Fruit fly (Drosophila melanogaster) whole organism, pupa: ENCODE measurements around the gene CG31145.

ENCODE experiments used
- CG10348 ChIP-seq: fragments of 200-800 bp; sonication (Bioruptor generic); IDR thresholded peaks from 2 replicates; pipeline ENCODE4 v1.3.6; 2022; ENCODE audit warnings: missing biosample characterization, missing genetic modification characterization
- CG14655 ChIP-seq: fragments of 200-800 bp; sonication (Bioruptor generic); optimal IDR thresholded peaks from 3 replicates; lab custom pipeline; 2017; ENCODE audit warnings: mild to moderate bottlenecking, missing biosample characterization, missing genetic modification reagents, missing genetic modification characterization
- CG15710 ChIP-seq: fragments of 200-800 bp; sonication (Bioruptor generic); optimal IDR thresholded peaks from 2 replicates; lab custom pipeline; 2018; ENCODE audit warnings: missing biosample characterization, mild to moderate bottlenecking, missing genetic modification characterization, moderate library complexity
- CG17806 ChIP-seq: fragments of 200-800 bp; sonication (Bioruptor generic); optimal IDR thresholded peaks from 2 replicates; lab custom pipeline; 2018; ENCODE audit warnings: missing biosample characterization, mild to moderate bottlenecking, missing genetic modification characterization, moderate library complexity
- CG32121 ChIP-seq: fragments of 200-800 bp; sonication (Bioruptor generic); IDR thresholded peaks from 2 replicates; pipeline ENCODE4 v1.3.6; 2022; ENCODE audit warnings: missing biosample characterization, missing genetic modification characterization
- CG4496 ChIP-seq: fragments of 200-800 bp; sonication (Bioruptor generic); IDR thresholded peaks from 3 replicates; pipeline ENCODE4 v1.3.6; 2022; ENCODE audit warnings: missing biosample characterization, missing genetic modification characterization
- CG8301 ChIP-seq: fragments of 200-800 bp; sonication (Bioruptor generic); optimal IDR thresholded peaks from 2 replicates; lab custom pipeline; 2018; ENCODE audit warnings: missing biosample characterization, mild to moderate bottlenecking, missing genetic modification characterization
- CG9948 ChIP-seq: fragments of 200-800 bp; sonication (Bioruptor generic); optimal IDR thresholded peaks from 2 replicates; lab custom pipeline; 2018; ENCODE audit warnings: missing biosample characterization, mild to moderate bottlenecking, missing genetic modification characterization, moderate library complexity
- D1 ChIP-seq: fragments of 200-800 bp; sonication (Bioruptor generic); optimal IDR thresholded peaks from 2 replicates; lab custom pipeline; 2018; ENCODE audit warnings: missing biosample characterization, mild to moderate bottlenecking, missing genetic modification characterization, moderate library complexity
- fd96Ca ChIP-seq: fragments of 200-800 bp; sonication (Bioruptor generic); IDR thresholded peaks from 3 replicates; pipeline ENCODE4 v1.3.6; 2022; ENCODE audit warnings: missing biosample characterization, missing genetic modification characterization
- rn ChIP-seq: fragments of 200-800 bp; sonication (Bioruptor generic); IDR thresholded peaks from 2 replicates; pipeline ENCODE4 v1.3.6; 2022; ENCODE audit warnings: missing biosample characterization, missing genetic modification characterization

DNA sequence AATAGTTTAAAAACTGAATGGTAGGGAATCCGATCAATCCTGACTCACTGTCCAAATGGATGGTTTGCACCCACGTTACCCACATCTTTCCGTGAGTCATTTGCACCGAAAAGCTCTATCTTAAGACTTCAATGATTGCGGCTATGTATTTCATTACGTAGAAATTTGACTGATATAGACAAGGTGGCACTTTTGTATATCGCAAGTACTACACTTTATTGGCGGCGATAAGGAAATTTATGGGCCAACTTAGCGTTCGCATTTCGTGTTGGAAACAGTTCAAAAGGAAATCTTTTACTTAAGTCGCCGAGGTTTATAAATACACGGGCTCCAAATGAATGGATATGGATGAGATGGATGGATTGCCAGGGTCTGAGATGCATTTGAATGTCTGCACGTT is 45.4 kb upstream of the CG31145 start:
- no peak for TF ChIP-seq D1 (tag; lab: Kevin White, UChicago)
- no peak for TF ChIP-seq CG10348 (GFP tag; lab: Robert Waterston, UW)
- TF ChIP-seq CG14655 (GFP tag; lab: Kevin White, UChicago), result no peak
- no peak for TF ChIP-seq CG9948 (tag; lab: Kevin White, UChicago)
- TF ChIP-seq CG4496, result no peak
- TF ChIP-seq CG32121, result no peak
- no peak for TF ChIP-seq CG8301 (tag; lab: Kevin White, UChicago)
- no peak for TF ChIP-seq CG17806 (tag; lab: Kevin White, UChicago)
- TF ChIP-seq rn (GFP tag; lab: Robert Waterston, UW), result no peak
- no peak for TF ChIP-seq CG15710 (tag; lab: Kevin White, UChicago)
- no peak for TF ChIP-seq fd96Ca (GFP tag; lab: Robert Waterston, UW)
